Fruit fly (Drosophila melanogaster): ENCODE data around the gene CG42740.
A peak's percentile ranks its signal among the peaks of the same experiment; 100 is the strongest.

Gene CG42740

DNA sequence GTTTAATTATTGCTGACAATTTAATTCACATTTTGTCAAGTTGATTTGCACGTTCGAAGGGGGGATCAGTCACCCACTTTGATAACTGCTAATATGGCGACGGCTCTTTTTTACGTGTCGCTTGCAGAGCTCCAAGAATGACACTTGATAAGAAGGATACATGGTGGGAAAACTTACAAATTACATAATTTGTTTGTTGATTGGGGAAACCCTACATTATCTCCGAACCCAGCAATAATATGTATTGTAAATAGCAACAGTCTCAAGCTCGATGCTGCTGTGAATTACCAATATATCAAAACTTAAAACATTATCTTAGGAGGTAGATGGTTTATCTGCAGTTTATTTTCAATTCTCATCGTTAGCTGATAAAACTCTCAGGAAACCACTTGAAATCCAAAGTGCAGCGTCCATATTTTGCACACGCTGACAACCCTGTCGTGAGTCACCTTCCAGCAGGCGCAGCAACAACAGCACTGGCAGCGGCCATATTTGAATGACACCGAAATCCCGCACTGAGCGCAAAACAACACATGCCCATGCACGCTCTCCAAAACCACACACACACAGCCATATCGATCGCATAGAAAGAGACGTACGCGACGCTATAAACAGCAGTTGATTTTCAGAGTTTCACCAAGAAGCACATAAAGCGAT is 34.4 kb downstream of the CG42740 start (continued):
- TF ChIP-seq CG4318 (GFP tag; optimal IDR thresholded peaks at IDR 0.05): peak; percentile 97
- peak; percentile 83 for TF ChIP-seq dsx (GFP tag; optimal IDR thresholded peaks at IDR 0.05; ENCODE audit: poor library complexity, severe bottlenecking)
- TF ChIP-seq Sox102F (GFP tag; optimal IDR thresholded peaks at IDR 0.05): peak; percentile 94
- peak; percentile 93 for TF ChIP-seq CG16779 (tag; optimal IDR thresholded peaks at IDR 0.05)
- peak; percentile 98 for TF ChIP-seq net (GFP tag; optimal IDR thresholded peaks at IDR 0.05)
- peak; percentile 92 for TF ChIP-seq CG7368 (GFP tag; optimal IDR thresholded peaks at IDR 0.05)
- TF ChIP-seq fd59A (GFP tag; optimal IDR thresholded peaks at IDR 0.05): peak; percentile 98
- peak; percentile 93 for TF ChIP-seq dac (GFP tag; optimal IDR thresholded peaks at IDR 0.05)
- TF ChIP-seq pdm3 (GFP tag; optimal IDR thresholded peaks at IDR 0.05): peak; percentile 97
- TF ChIP-seq CG6792 (GFP tag; optimal IDR thresholded peaks at IDR 0.05): peak; percentile 98
- peak; percentile 90 for TF ChIP-seq CG1621 (tag; optimal IDR thresholded peaks at IDR 0.05)
- TF ChIP-seq achi (GFP tag; optimal IDR thresholded peaks at IDR 0.05): peak; percentile 95
- peak; percentile 98 for TF ChIP-seq topi (GFP tag; optimal IDR thresholded peaks at IDR 0.05)
- peak; percentile 96 for TF ChIP-seq Ets21C (GFP tag; optimal IDR thresholded peaks at IDR 0.05)
- peak; percentile 89 for TF ChIP-seq CG9139 (GFP tag; optimal IDR thresholded peaks at IDR 0.05)
- peak; percentile 85 for TF ChIP-seq CG11294 (GFP tag; IDR thresholded peaks at IDR 0.05)
- peak; percentile 99 for TF ChIP-seq esn (GFP tag; optimal IDR thresholded peaks at IDR 0.05)
- peak; percentile 96 for TF ChIP-seq cyc (GFP tag; optimal IDR thresholded peaks at IDR 0.05)
- TF ChIP-seq CG15336 (GFP tag; IDR thresholded peaks at IDR 0.05): peak; percentile 84
- peak; percentile 46 for TF ChIP-seq Hr38 (GFP tag; optimal IDR thresholded peaks at IDR 0.05)
- peak; percentile 98 for TF ChIP-seq Hr39 (GFP tag; optimal IDR thresholded peaks at IDR 0.05)
- peak; percentile 85 for TF ChIP-seq Eip93F (GFP tag; optimal IDR thresholded peaks at IDR 0.05)

- TF ChIP-seq CG6792 (GFP tag; optimal IDR thresholded peaks at IDR 0.05): no peak
- no peak for TF ChIP-seq OdsH (GFP tag; optimal IDR thresholded peaks at IDR 0.05)
- no peak for TF ChIP-seq Smox (GFP tag; optimal IDR thresholded peaks at IDR 0.05)
- no peak for TF ChIP-seq CG4318 (GFP tag; optimal IDR thresholded peaks at IDR 0.05)
- TF ChIP-seq Lpt (GFP tag; optimal IDR thresholded peaks at IDR 0.05): no peak
- TF ChIP-seq cyc (GFP tag; optimal IDR thresholded peaks at IDR 0.05): no peak
- no peak for TF ChIP-seq ss (GFP tag; optimal IDR thresholded peaks at IDR 0.05)
- no peak for TF ChIP-seq Gug (GFP tag; IDR thresholded peaks at IDR 0.05)
- no peak for TF ChIP-seq CG8119 (GFP tag; IDR thresholded peaks at IDR 0.05)
- TF ChIP-seq Blimp-1 (GFP tag; optimal IDR thresholded peaks at IDR 0.05): no peak
- TF ChIP-seq CG8319 (GFP tag; optimal IDR thresholded peaks at IDR 0.05): no peak
- TF ChIP-seq CG16779 (tag; optimal IDR thresholded peaks at IDR 0.05): no peak
- no peak for TF ChIP-seq fkh (GFP tag; optimal IDR thresholded peaks at IDR 0.05)
- TF ChIP-seq dsx (GFP tag; optimal IDR thresholded peaks at IDR 0.05; ENCODE audit: poor library complexity, severe bottlenecking): no peak
- no peak for TF ChIP-seq pdm3 (GFP tag; optimal IDR thresholded peaks at IDR 0.05)
- TF ChIP-seq Sox102F (GFP tag; optimal IDR thresholded peaks at IDR 0.05): no peak
- no peak for TF ChIP-seq Met (GFP tag; optimal IDR thresholded peaks at IDR 0.05)
- no peak for TF ChIP-seq esn (GFP tag; optimal IDR thresholded peaks at IDR 0.05)
- no peak for TF ChIP-seq spab (GFP tag; optimal IDR thresholded peaks at IDR 0.05)
Measured at dm6 chr3R:30387515-30388178, 35.1 kb downstream of the CG42740 start, which contains the start of the genes Fer2LCH and Fer1HCH. Fer2LCH (plus strand) TSS chr3R:30387804. Fer1HCH (minus strand) TSS chr3R:30388178.

- TF ChIP-seq fkh (GFP tag; optimal IDR thresholded peaks at IDR 0.05) (peak; percentile 14), dsx (GFP tag; optimal IDR thresholded peaks at IDR 0.05; ENCODE audit: poor library complexity, severe bottlenecking) (peak; percentile 46), pdm3 (GFP tag; optimal IDR thresholded peaks at IDR 0.05) (peak; percentile 2), Eip75B (GFP tag; optimal IDR thresholded peaks at IDR 0.05) (no peak), CG34406 (GFP tag; optimal IDR thresholded peaks at IDR 0.05) (no peak), CG31627 (GFP tag; optimal IDR thresholded peaks at IDR 0.05) (no peak), Met (GFP tag; optimal IDR thresholded peaks at IDR 0.05) (peak; percentile 19), CG8119 (GFP tag; IDR thresholded peaks at IDR 0.05) (no peak; the same call in 2 of the 3 replicates), CG6854 (GFP tag; optimal IDR thresholded peaks at IDR 0.05) (peak; percentile 18), Eip78C (GFP tag) (peak; percentile 77), CG32006 (GFP tag; optimal IDR thresholded peaks at IDR 0.05) (no peak), Sox14 (GFP tag; optimal IDR thresholded peaks at IDR 0.05) (no peak), Gug (GFP tag; IDR thresholded peaks at IDR 0.05) (no peak), CG8319 (GFP tag; optimal IDR thresholded peaks at IDR 0.05) (no peak), CG3032 (tag; optimal IDR thresholded peaks at IDR 0.05) (no peak), CG10631 (GFP tag; optimal IDR thresholded peaks at IDR 0.05) (no peak), CG16779 (tag; optimal IDR thresholded peaks at IDR 0.05) (peak; percentile 5), topi (GFP tag; optimal IDR thresholded peaks at IDR 0.05) (peak; percentile 30), CG7368 (GFP tag; optimal IDR thresholded peaks at IDR 0.05) (no peak), fd85E (GFP tag; optimal IDR thresholded peaks at IDR 0.05) (peak; percentile 34)
Measured at dm6 chr3R:30386759-30387437, 35.9 kb downstream of the CG42740 start.

Measured in whole organism, prepupa.